Fruit fly (Drosophila melanogaster): Measurements from ENCODE around the gene CG6059.

Gene CG6059

DNA sequence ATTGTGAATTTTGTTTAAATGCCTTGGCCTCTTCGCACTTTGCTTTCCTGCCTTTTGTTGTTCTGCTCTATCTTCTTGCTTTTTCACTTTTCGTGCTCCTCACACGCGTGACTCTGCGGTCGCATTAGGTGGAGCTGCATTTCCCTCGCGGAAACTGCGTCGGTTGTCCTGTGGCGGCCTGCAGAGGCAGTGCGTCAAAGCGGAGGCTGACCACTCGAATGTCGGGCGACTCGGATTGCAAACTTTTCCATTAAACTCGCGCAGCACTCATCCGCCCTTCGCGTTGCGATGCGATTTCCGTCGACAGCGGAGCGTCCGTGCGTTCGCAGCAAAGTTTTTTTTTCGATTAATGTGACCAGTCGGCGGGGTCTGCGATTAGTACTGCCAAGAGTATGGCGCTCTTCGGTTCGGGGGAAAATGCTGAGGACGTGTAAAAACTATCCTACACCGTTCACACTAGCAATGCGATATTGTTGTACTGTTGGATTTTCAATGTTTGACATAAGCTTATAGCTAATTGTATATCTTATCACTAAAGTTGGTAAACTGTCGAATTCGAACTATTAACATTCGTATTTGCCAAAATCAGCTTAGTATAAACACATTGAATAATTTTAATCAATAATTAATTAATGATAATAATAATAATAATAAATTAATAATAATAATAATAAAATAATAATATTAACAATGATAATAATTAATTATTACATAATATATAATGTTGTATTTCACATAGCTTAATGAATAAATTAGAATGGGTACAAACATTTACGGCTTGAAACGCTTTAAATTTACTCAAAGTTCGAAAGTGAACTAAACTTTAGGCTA is 26.4 kb upstream of the CG6059 start, which contains the start of gene CG6051 (continued):
- TF ChIP-seq Jarid2 (GFP tag; optimal IDR thresholded peaks at IDR 0.05) = peak; percentile 94
- no peak for TF ChIP-seq Aef1 (GFP tag; IDR thresholded peaks at IDR 0.05)
- TF ChIP-seq odd (GFP tag; optimal IDR thresholded peaks at IDR 0.05) = no peak
- TF ChIP-seq CG16863 (GFP tag; optimal IDR thresholded peaks at IDR 0.05) = peak; percentile 55
- peak; percentile 66 for TF ChIP-seq CG9609 (GFP tag; optimal IDR thresholded peaks at IDR 0.05)
- no peak for TF ChIP-seq cas (GFP tag; IDR thresholded peaks at IDR 0.05)
- peak; percentile 56 for TF ChIP-seq Hsf (GFP tag; optimal IDR thresholded peaks at IDR 0.05)
- no peak for TF ChIP-seq CG3847 (GFP tag; IDR thresholded peaks at IDR 0.05)
- TF ChIP-seq usp (GFP tag; optimal IDR thresholded peaks at IDR 0.05) = no peak
- TF ChIP-seq CG10209 (GFP tag; optimal IDR thresholded peaks at IDR 0.05) = peak; percentile 51
- peak in 1 of 2 experiments; percentile 85 for TF ChIP-seq Eip74EF (GFP tag; optimal IDR thresholded peaks at IDR 0.05)
- peak; percentile 75 for TF ChIP-seq CG2678 (tag; optimal IDR thresholded peaks at IDR 0.05)
- TF ChIP-seq al (GFP tag; IDR thresholded peaks at IDR 0.05) = no peak
- peak; percentile 21; the same call in 1 of the 3 replicates for TF ChIP-seq CG11093 (GFP tag; IDR thresholded peaks at IDR 0.05)
- peak; percentile 91 for TF ChIP-seq CG17802 (tag; optimal IDR thresholded peaks at IDR 0.05)
- peak; percentile 43 for TF ChIP-seq Dip3 (GFP tag; optimal IDR thresholded peaks at IDR 0.05)
- TF ChIP-seq Bdp1 (GFP tag; optimal IDR thresholded peaks at IDR 0.05) = peak; percentile 31
- peak; percentile 48 for TF ChIP-seq CG8944 (GFP tag; optimal IDR thresholded peaks at IDR 0.05)
- peak; percentile 79 for TF ChIP-seq CG12391 (tag; optimal IDR thresholded peaks at IDR 0.05)
- peak; percentile 33 for TF ChIP-seq CG7556 (GFP tag; optimal IDR thresholded peaks at IDR 0.05)
- TF ChIP-seq tio (GFP tag; optimal IDR thresholded peaks at IDR 0.05) = no peak
- TF ChIP-seq Adf1 (GFP tag; IDR thresholded peaks at IDR 0.05) = no peak
- no peak for TF ChIP-seq Hr39 (optimal IDR thresholded peaks at IDR 0.05)
- no peak for TF ChIP-seq gsb-n (tag; optimal IDR thresholded peaks at IDR 0.05)
- no peak for TF ChIP-seq CG15479 (GFP tag; optimal IDR thresholded peaks at IDR 0.05)
- TF ChIP-seq CG15011 (GFP tag; optimal IDR thresholded peaks at IDR 0.05) = no peak
- no peak for TF ChIP-seq Ravus (GFP tag; IDR thresholded peaks at IDR 0.05)
- peak; percentile 65 for TF ChIP-seq CG10267 (tag; optimal IDR thresholded peaks at IDR 0.05)
- TF ChIP-seq nerfin-1 (tag; optimal IDR thresholded peaks at IDR 0.05) = peak; percentile 24
- no peak for TF ChIP-seq lmd (GFP tag; IDR thresholded peaks at IDR 0.05)
- peak; percentile 96 for TF ChIP-seq Ets65A (GFP tag)
- TF ChIP-seq CG9932 (GFP tag; IDR thresholded peaks at IDR 0.05) = no peak
- TF ChIP-seq pnt (GFP tag; optimal IDR thresholded peaks at IDR 0.05) = peak; percentile 23
- TF ChIP-seq CG8924 (tag; optimal IDR thresholded peaks at IDR 0.05) = peak; percentile 71
- TF ChIP-seq CG32767 (GFP tag; IDR thresholded peaks at IDR 0.05) = no peak
- no peak for TF ChIP-seq CG3407 (GFP tag; optimal IDR thresholded peaks at IDR 0.05)
- TF ChIP-seq CG1832 (GFP tag; optimal IDR thresholded peaks at IDR 0.05) = peak; percentile 3
- TF ChIP-seq lbe (GFP tag; optimal IDR thresholded peaks at IDR 0.05) = no peak
- TF ChIP-seq croc (GFP tag; conservative IDR thresholded peaks at IDR 0.05) = no peak
- peak; percentile 28 for TF ChIP-seq CG2116 (GFP tag; optimal IDR thresholded peaks at IDR 0.05)
- TF ChIP-seq CG17568 (GFP tag; optimal IDR thresholded peaks at IDR 0.05) = no peak
- TF ChIP-seq CG12236 (GFP tag; optimal IDR thresholded peaks at IDR 0.05) = no peak
- TF ChIP-seq pros (GFP tag; optimal IDR thresholded peaks at IDR 0.05) = no peak
- TF ChIP-seq ase (GFP tag; IDR thresholded peaks at IDR 0.05) = no peak
- TF ChIP-seq CG12299 (tag; optimal IDR thresholded peaks at IDR 0.05) = peak; percentile 42
- TF ChIP-seq CG13894 (tag; optimal IDR thresholded peaks at IDR 0.05) = peak; percentile 60
- TF ChIP-seq CG8089 (GFP tag; optimal IDR thresholded peaks at IDR 0.05) = peak; percentile 53
- peak; percentile 82 for TF ChIP-seq CG14710 (tag; optimal IDR thresholded peaks at IDR 0.05)
- peak; percentile 11 for TF ChIP-seq pb (GFP tag; optimal IDR thresholded peaks at IDR 0.05)
- peak; percentile 71 for TF ChIP-seq CG34376 (GFP tag; optimal IDR thresholded peaks at IDR 0.05)
